Fruit fly (Drosophila melanogaster): ENCODE results near the gene CG42747.

CG42747 gene

dm6 chr3L:6522785-6523184, 122.4 kb downstream of the CG42747 start (continued):
- TF ChIP-seq Lpt (GFP tag; optimal IDR thresholded peaks at IDR 0.05), result no peak
- TF ChIP-seq br (optimal IDR thresholded peaks at IDR 0.05), result no peak
- TF ChIP-seq CG33557 (GFP tag; optimal IDR thresholded peaks at IDR 0.05), result peak; percentile 64
- TF ChIP-seq CG17385 (GFP tag; optimal IDR thresholded peaks at IDR 0.05), result peak; percentile 43
- TF ChIP-seq CG17568 (GFP tag; optimal IDR thresholded peaks at IDR 0.05), result peak; percentile 82
- no peak for TF ChIP-seq crc (GFP tag; optimal IDR thresholded peaks at IDR 0.05)
- no peak for TF ChIP-seq Neu2 (GFP tag; optimal IDR thresholded peaks at IDR 0.05; ENCODE audit: borderline replicate concordance)
- TF ChIP-seq tio (GFP tag; optimal IDR thresholded peaks at IDR 0.05), result no peak
- TF ChIP-seq dan (GFP tag; IDR thresholded peaks at IDR 0.05), result no peak
- no peak for TF ChIP-seq her (GFP tag; optimal IDR thresholded peaks at IDR 0.05)
- no peak for TF ChIP-seq NK7.1 (GFP tag; optimal IDR thresholded peaks at IDR 0.05)
- TF ChIP-seq bowl (GFP tag; IDR thresholded peaks at IDR 0.05), result no peak
- peak; percentile 96 for TF ChIP-seq exex (tag; optimal IDR thresholded peaks at IDR 0.05)
- no peak for TF ChIP-seq CG18619 (GFP tag; optimal IDR thresholded peaks at IDR 0.05)
- TF ChIP-seq CG34422 (GFP tag; IDR thresholded peaks at IDR 0.05), result no peak
- TF ChIP-seq nom (GFP tag; optimal IDR thresholded peaks at IDR 0.05), result no peak
- no peak for TF ChIP-seq Fer2 (tag; optimal IDR thresholded peaks at IDR 0.05)
- no peak for TF ChIP-seq eve (GFP tag; optimal IDR thresholded peaks at IDR 0.05)
- no peak for TF ChIP-seq stwl (tag; optimal IDR thresholded peaks at IDR 0.05)
- peak; percentile 89 for TF ChIP-seq grn (GFP tag; optimal IDR thresholded peaks at IDR 0.05)
- TF ChIP-seq BtbVII (GFP tag; optimal IDR thresholded peaks at IDR 0.05), result peak; percentile 75
- TF ChIP-seq stc (GFP tag; IDR thresholded peaks at IDR 0.05), result no peak
- TF ChIP-seq CG4707 (GFP tag; optimal IDR thresholded peaks at IDR 0.05), result peak; percentile 51
- no peak for TF ChIP-seq CG2129 (GFP tag; IDR thresholded peaks at IDR 0.05; ENCODE audit: partially characterized antibody)
- TF ChIP-seq CG3847 (GFP tag; IDR thresholded peaks at IDR 0.05), result no peak
- TF ChIP-seq CG1233 (GFP tag; optimal IDR thresholded peaks at IDR 0.05), result peak; percentile 36
- TF ChIP-seq Fer3 (tag; optimal IDR thresholded peaks at IDR 0.05), result peak; percentile 31
- peak; percentile 44 for TF ChIP-seq Med (GFP tag)
- peak; percentile 10 for TF ChIP-seq cwo (GFP tag; optimal IDR thresholded peaks at IDR 0.05)
- TF ChIP-seq Ets65A (GFP tag), result peak; percentile 12
- peak; percentile 65 for TF ChIP-seq CG13296 (GFP tag; optimal IDR thresholded peaks at IDR 0.05)
- TF ChIP-seq disco-r (GFP tag; optimal IDR thresholded peaks at IDR 0.05), result no peak
- peak; percentile 82 for TF ChIP-seq CG15601 (tag; optimal IDR thresholded peaks at IDR 0.05)
- no peak for TF ChIP-seq D (optimal IDR thresholded peaks at IDR 0.05)
- TF ChIP-seq D (GFP tag; optimal IDR thresholded peaks at IDR 0.05), result peak; percentile 30
- no peak for TF ChIP-seq Hsf (GFP tag; optimal IDR thresholded peaks at IDR 0.05)
- TF ChIP-seq CG6854 (GFP tag; optimal IDR thresholded peaks at IDR 0.05), result peak; percentile 3
- TF ChIP-seq Sin3A (optimal IDR thresholded peaks at IDR 0.05), result no peak
- TF ChIP-seq pho (GFP tag; optimal IDR thresholded peaks at IDR 0.05), result no peak
- TF ChIP-seq emc (GFP tag; optimal IDR thresholded peaks at IDR 0.05), result no peak
- peak; percentile 12 for TF ChIP-seq CG10147 (GFP tag; optimal IDR thresholded peaks at IDR 0.05)
- TF ChIP-seq CG6683 (GFP tag; optimal IDR thresholded peaks at IDR 0.05), result peak; percentile 38
- TF ChIP-seq tap (tag; optimal IDR thresholded peaks at IDR 0.05), result peak; percentile 14
- TF ChIP-seq pfk (GFP tag; optimal IDR thresholded peaks at IDR 0.05), result peak; percentile 14
- TF ChIP-seq Usf (GFP tag; optimal IDR thresholded peaks at IDR 0.05), result no peak
- TF ChIP-seq lab (GFP tag; optimal IDR thresholded peaks at IDR 0.05), result peak; percentile 82
- TF ChIP-seq kah (GFP tag; optimal IDR thresholded peaks at IDR 0.05), result no peak
- TF ChIP-seq Blimp-1 (GFP tag; optimal IDR thresholded peaks at IDR 0.05), result peak; percentile 48
- peak; percentile 25 for TF ChIP-seq HmgZ (tag; optimal IDR thresholded peaks at IDR 0.05)
- TF ChIP-seq odd (GFP tag; optimal IDR thresholded peaks at IDR 0.05), result peak; percentile 75
- peak; percentile 36 for TF ChIP-seq sqz (GFP tag; optimal IDR thresholded peaks at IDR 0.05)
- no peak for TF ChIP-seq NFAT (GFP tag; IDR thresholded peaks at IDR 0.05)
